Fruit fly (Drosophila melanogaster) Kc167 (cell line): ENCODE results near the gene CG34451.

Source experiments
- Myc ChIP-seq: fragments of >200 bp; optimal IDR thresholded peaks from 2 replicates; lab custom pipeline; 2017; ENCODE audit warnings: missing external identifiers
- Sin3A ChIP-seq: fragments of >200 bp; optimal IDR thresholded peaks from 2 replicates; lab custom pipeline; 2018; ENCODE audit warnings: missing external identifiers
- h ChIP-seq: fragments of >200 bp; optimal IDR thresholded peaks from 3 replicates; lab custom pipeline; 2018; ENCODE audit warnings: missing external identifiers
- insv ChIP-seq: fragments of >200 bp; optimal IDR thresholded peaks from 3 replicates; lab custom pipeline; 2018; ENCODE audit warnings: missing external identifiers
- psq ChIP-seq: fragments of >200 bp; optimal IDR thresholded peaks from 2 replicates; lab custom pipeline; 2017; ENCODE audit warnings: missing external identifiers
- ttk ChIP-seq: sonication (Bioruptor generic); optimal IDR thresholded peaks from 2 replicates; lab custom pipeline; 2017; ENCODE audit warnings: missing external identifiers

DNA sequence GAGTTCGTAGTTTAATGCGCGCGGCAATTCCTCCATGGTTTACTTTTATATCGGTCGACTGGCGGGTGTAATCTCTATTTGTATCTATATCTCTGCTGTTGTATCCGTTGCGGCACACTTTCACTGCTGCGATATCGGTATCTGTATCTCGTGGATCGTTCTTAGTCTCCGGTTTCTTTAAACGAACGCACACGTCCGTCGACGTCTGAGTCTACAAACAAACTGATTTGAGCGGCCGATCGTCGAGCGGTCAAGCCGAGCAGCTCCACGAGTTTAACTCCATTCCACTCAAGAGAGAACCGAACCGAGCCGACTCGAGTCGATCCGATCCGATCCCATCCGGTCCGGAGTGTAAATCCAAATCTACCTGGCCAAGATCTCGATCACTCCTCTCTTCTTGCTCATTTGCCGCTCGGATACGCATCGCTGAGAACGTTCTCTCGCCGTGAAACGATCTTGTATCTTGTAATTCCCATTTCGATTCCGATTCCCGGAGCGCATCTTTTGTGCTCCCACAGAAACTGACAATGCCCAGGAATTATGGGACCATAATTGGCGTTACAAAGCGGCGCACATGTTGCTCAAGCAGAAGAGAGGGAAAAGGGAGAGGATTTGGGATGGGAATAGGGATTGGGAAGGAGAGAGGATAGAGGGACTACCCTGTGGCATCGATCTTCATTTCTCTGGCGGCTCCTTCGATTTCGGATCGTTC lies 7.9 kb upstream of the CG34451 start, which contains the start of gene comm2:
- TF ChIP-seq insv (lab: Kevin White, UChicago) (no peak), psq (lab: Kevin White, UChicago) (no peak), ttk (no peak), h (lab: Kevin White, UChicago) (no peak), Myc (lab: Kevin White, UChicago) (no peak), Sin3A (lab: Kevin White, UChicago) (no peak)
